Worm (Caenorhabditis elegans) whole organism, L3 larva: ENCODE results near the gene hlh-14.

ENCODE experiments used
- R02D3.7 ChIP-seq: fragments of 150-350 bp; optimal IDR thresholded peaks from 2 replicates; lab custom pipeline; 2014; ENCODE audit warnings: missing biosample characterization, missing genetic modification characterization
- ZK546.5 ChIP-seq: sonication (generic microtip); optimal IDR thresholded peaks from 2 replicates; lab custom pipeline; 2017; ENCODE audit warnings: missing biosample characterization, missing genetic modification characterization
- aly-2 ChIP-seq: fragments of 150-350 bp; optimal IDR thresholded peaks from 2 replicates; lab custom pipeline; 2014; ENCODE audit warnings: missing biosample characterization, missing genetic modification characterization
- ama-1 ChIP-seq: fragments of 150-350 bp; optimal IDR thresholded peaks from 2 replicates; lab custom pipeline; 2018
- ceh-16 ChIP-seq: sonication (generic microtip); optimal IDR thresholded peaks from 2 replicates; lab custom pipeline; 2017; ENCODE audit warnings: missing biosample characterization, missing genetic modification characterization
- ceh-28 ChIP-seq: fragments of 150-350 bp; optimal IDR thresholded peaks from 2 replicates; lab custom pipeline; 2014; ENCODE audit warnings: missing biosample characterization, missing genetic modification reagents, missing genetic modification characterization
- ceh-82 ChIP-seq: fragments of 150-350 bp; optimal IDR thresholded peaks from 2 replicates; lab custom pipeline; 2014; ENCODE audit warnings: missing biosample characterization, missing genetic modification characterization
- ceh-9 ChIP-seq: sonication (generic microtip); optimal IDR thresholded peaks from 2 replicates; lab custom pipeline; 2018; ENCODE audit warnings: missing biosample characterization, missing genetic modification characterization
- daf-12 ChIP-seq: fragments of 150-350 bp; optimal IDR thresholded peaks from 2 replicates; lab custom pipeline; 2014; ENCODE audit warnings: missing biosample characterization, missing genetic modification reagents, missing genetic modification characterization
- egl-27 ChIP-seq: sonication (generic microtip); optimal IDR thresholded peaks from 4 replicates; lab custom pipeline; 2017; ENCODE audit warnings: missing biosample characterization, missing genetic modification reagents, missing genetic modification characterization
- egl-5 ChIP-seq: fragments of 150-350 bp; optimal IDR thresholded peaks from 2 replicates; lab custom pipeline; 2017; ENCODE audit warnings: missing biosample characterization, missing genetic modification reagents, missing genetic modification characterization, inconsistent platforms
- elt-1 ChIP-seq: fragments of 150-350 bp; optimal IDR thresholded peaks from 2 replicates; lab custom pipeline; 2014; ENCODE audit warnings: missing biosample characterization, missing genetic modification characterization
- elt-2 ChIP-seq: sonication (generic microtip); optimal IDR thresholded peaks from 2 replicates; lab custom pipeline; 2016; ENCODE audit warnings: missing genetic modification reagents, mild to moderate bottlenecking, missing genetic modification characterization, missing compliant biosample characterization
- elt-3 ChIP-seq, 3 experiments: fragments of 150-350 bp in 1 of 3; sonication (generic microtip) in 2 of 3; optimal IDR thresholded peaks; 2 replicates in 2 of 3; 4 replicates in 1 of 3; lab custom pipeline; 2014 to 2017; ENCODE audit warnings: missing biosample characterization in 3 of 3, missing genetic modification characterization in 3 of 3
- eor-1 ChIP-seq, 2 experiments: fragments of 150-350 bp; optimal IDR thresholded peaks; 2 replicates each; lab custom pipeline; 2014 to 2018; ENCODE audit warnings: missing biosample characterization in 2 of 2, missing genetic modification characterization in 2 of 2
- fkh-10 ChIP-seq: sonication (generic microtip); optimal IDR thresholded peaks from 2 replicates; lab custom pipeline; 2017; ENCODE audit warnings: missing biosample characterization, missing genetic modification reagents, missing genetic modification characterization
- fkh-2 ChIP-seq: fragments of 150-350 bp; optimal IDR thresholded peaks from 2 replicates; lab custom pipeline; 2014; ENCODE audit warnings: missing biosample characterization, missing genetic modification reagents, missing genetic modification characterization
- fos-1 ChIP-seq: fragments of 150-350 bp; optimal IDR thresholded peaks from 2 replicates; lab custom pipeline; 2014; ENCODE audit warnings: missing biosample characterization, missing genetic modification characterization
- jun-1 ChIP-seq: fragments of 150-350 bp; optimal IDR thresholded peaks from 2 replicates; lab custom pipeline; 2014; ENCODE audit warnings: missing biosample characterization, missing genetic modification reagents, missing genetic modification characterization
- lin-15B ChIP-seq: fragments of 150-350 bp; optimal IDR thresholded peaks from 2 replicates; lab custom pipeline; 2014; ENCODE audit warnings: missing biosample characterization, missing genetic modification characterization
- lin-39 ChIP-seq: fragments of 150-350 bp; optimal IDR thresholded peaks from 2 replicates; lab custom pipeline; 2018; ENCODE audit warnings: missing biosample characterization, missing genetic modification reagents, missing genetic modification characterization
- lsy-12 ChIP-seq: sonication (generic microtip); optimal IDR thresholded peaks from 2 replicates; lab custom pipeline; 2016; ENCODE audit warnings: mild to moderate bottlenecking, missing genetic modification characterization, missing compliant biosample characterization
- mdl-1 ChIP-seq: fragments of 150-350 bp; optimal IDR thresholded peaks from 2 replicates; lab custom pipeline; 2014; ENCODE audit warnings: missing biosample characterization, missing genetic modification characterization
- mml-1 ChIP-seq: fragments of 150-350 bp; sonication (generic microtip); optimal IDR thresholded peaks from 3 replicates; lab custom pipeline; 2014; ENCODE audit warnings: missing biosample characterization, missing genetic modification characterization
- nhr-11 ChIP-seq: fragments of 150-350 bp; optimal IDR thresholded peaks from 2 replicates; lab custom pipeline; 2014; ENCODE audit warnings: missing biosample characterization, missing genetic modification characterization
- nhr-12 ChIP-seq: fragments of 150-350 bp; optimal IDR thresholded peaks from 2 replicates; lab custom pipeline; 2014; ENCODE audit warnings: missing biosample characterization, missing genetic modification characterization
- nhr-23 ChIP-seq: fragments of 150-350 bp; optimal IDR thresholded peaks from 2 replicates; lab custom pipeline; 2014; ENCODE audit warnings: missing biosample characterization, missing genetic modification reagents, missing genetic modification characterization
- nhr-237 ChIP-seq: fragments of 150-350 bp; optimal IDR thresholded peaks from 2 replicates; lab custom pipeline; 2014; ENCODE audit warnings: missing biosample characterization, missing genetic modification characterization
- nhr-25 ChIP-seq: sonication (generic microtip); optimal IDR thresholded peaks from 2 replicates; lab custom pipeline; 2017; ENCODE audit warnings: missing biosample characterization, missing genetic modification characterization
- nhr-28 ChIP-seq: fragments of 150-350 bp; optimal IDR thresholded peaks from 2 replicates; lab custom pipeline; 2014; ENCODE audit warnings: missing biosample characterization, missing genetic modification characterization
- nhr-43 ChIP-seq: sonication (generic microtip); optimal IDR thresholded peaks from 2 replicates; lab custom pipeline; 2016; ENCODE audit warnings: mild to moderate bottlenecking, missing genetic modification characterization, missing compliant biosample characterization; ENCODE audit not compliant: poor library complexity, severe bottlenecking
- nhr-67 ChIP-seq: fragments of 150-350 bp; optimal IDR thresholded peaks from 2 replicates; lab custom pipeline; 2014; ENCODE audit warnings: missing biosample characterization, missing genetic modification characterization
- nhr-76 ChIP-seq: fragments of 150-350 bp; sonication (generic microtip); optimal IDR thresholded peaks from 5 replicates; lab custom pipeline; 2014; ENCODE audit warnings: missing biosample characterization, missing genetic modification characterization
- nhr-77 ChIP-seq: fragments of 150-350 bp; optimal IDR thresholded peaks from 2 replicates; lab custom pipeline; 2014; ENCODE audit warnings: missing biosample characterization, missing genetic modification characterization
- pha-4 ChIP-seq: fragments of 150-350 bp; optimal IDR thresholded peaks from 2 replicates; lab custom pipeline; 2014; ENCODE audit warnings: missing biosample characterization, missing genetic modification reagents, missing genetic modification characterization
- skn-1 ChIP-seq: fragments of 150-350 bp; optimal IDR thresholded peaks from 2 replicates; lab custom pipeline; 2014; ENCODE audit warnings: missing biosample characterization, missing genetic modification characterization
- unc-39 ChIP-seq: sonication (generic microtip); optimal IDR thresholded peaks from 4 replicates; lab custom pipeline; 2017; ENCODE audit warnings: missing biosample characterization, missing genetic modification characterization
- unc-62 ChIP-seq: fragments of 150-350 bp; sonication (generic microtip); optimal IDR thresholded peaks from 4 replicates; lab custom pipeline; 2014; ENCODE audit warnings: missing biosample characterization, missing genetic modification reagents, missing genetic modification characterization
- zag-1 ChIP-seq: fragments of 150-350 bp; optimal IDR thresholded peaks from 2 replicates; lab custom pipeline; 2014; ENCODE audit warnings: missing biosample characterization, missing genetic modification characterization
- ztf-4 ChIP-seq: fragments of 150-350 bp; optimal IDR thresholded peaks from 2 replicates; lab custom pipeline; 2014; ENCODE audit warnings: missing biosample characterization, missing genetic modification characterization

hlh-14 gene

DNA sequence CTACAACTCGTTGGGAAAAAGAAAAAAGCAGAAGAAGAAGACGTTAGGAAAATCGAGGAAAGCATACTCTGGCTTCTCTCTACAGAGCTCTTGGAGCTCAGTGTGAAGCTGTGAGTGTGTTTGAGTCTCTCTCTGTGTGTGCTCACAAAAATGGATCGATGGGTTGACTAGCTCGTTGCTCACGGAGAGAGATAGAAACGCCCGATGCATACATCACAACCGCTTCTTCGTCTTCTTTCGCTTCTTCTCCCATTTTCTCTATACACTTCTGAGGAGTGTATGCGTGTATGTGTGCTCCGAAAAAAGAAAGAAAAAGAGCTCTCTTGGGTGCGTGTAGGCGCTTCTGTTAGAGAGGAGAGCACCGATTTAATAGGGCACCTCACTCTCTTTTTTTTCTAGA lies 13.6 kb downstream of the hlh-14 start (continued):
- no peak for TF ChIP-seq ceh-16 (tag; lab: Kevin White, UChicago)
- TF ChIP-seq elt-2 (tag; lab: Kevin White, UChicago), result no peak
- no peak for TF ChIP-seq nhr-67 (tag; lab: Kevin White, UChicago)
- TF ChIP-seq elt-1 (tag; lab: Kevin White, UChicago), result no peak
- TF ChIP-seq R02D3.7, result no peak
- no peak for TF ChIP-seq ama-1 (lab: Kevin White, UChicago)
- TF ChIP-seq nhr-12 (tag; lab: Kevin White, UChicago), result no peak
- TF ChIP-seq fos-1 (tag; lab: Kevin White, UChicago), result no peak
- no peak for TF ChIP-seq mdl-1 (tag; lab: Kevin White, UChicago)
- no peak for TF ChIP-seq pha-4 (tag; lab: Kevin White, UChicago)
- no peak for TF ChIP-seq egl-5 (tag; lab: Kevin White, UChicago)
- no peak for TF ChIP-seq nhr-237 (tag; lab: Kevin White, UChicago)
- TF ChIP-seq jun-1 (tag; lab: Kevin White, UChicago), result no peak
- TF ChIP-seq egl-27 (tag; lab: Kevin White, UChicago), result no peak
- peak; percentile 89 for TF ChIP-seq fkh-10 (GFP tag; lab: Kevin White, UChicago)
- peak; percentile 6 for TF ChIP-seq nhr-11 (tag; lab: Kevin White, UChicago)
- no peak for TF ChIP-seq ceh-82 (tag; lab: Kevin White, UChicago)
- peak; percentile 71 for TF ChIP-seq lin-15B (tag; lab: Kevin White, UChicago)
- no peak for TF ChIP-seq ZK546.5 (tag; lab: Kevin White, UChicago)

DNA sequence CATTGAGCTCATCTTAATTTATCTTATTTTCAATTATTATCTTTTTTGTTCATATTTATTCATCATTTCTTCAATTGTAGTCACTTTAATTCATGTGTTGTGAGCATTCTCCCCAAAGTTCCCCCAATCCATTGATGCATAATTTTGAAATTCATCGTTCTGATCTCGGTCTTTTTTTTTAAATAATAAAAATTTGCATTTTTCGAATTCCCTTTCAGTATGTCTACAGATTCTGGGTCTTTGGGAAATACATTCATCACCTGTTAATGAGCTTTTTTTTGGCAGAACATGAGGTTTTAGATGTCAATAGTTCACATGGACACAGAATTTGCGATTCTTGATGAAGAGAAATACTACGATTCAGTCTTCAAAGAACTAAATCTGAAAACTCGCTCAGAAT lies 18.8 kb downstream of the hlh-14 start, which contains the start of gene damt-1:
Gene damt-1, plus strand, starts transcription at position 301 of the 400 bp plus-strand sequence.
- no peak for TF ChIP-seq mml-1 (tag; lab: Kevin White, UChicago)
- TF ChIP-seq ceh-16 (tag; lab: Kevin White, UChicago), result no peak
- no peak for TF ChIP-seq lin-39 (tag; lab: Kevin White, UChicago)

DNA sequence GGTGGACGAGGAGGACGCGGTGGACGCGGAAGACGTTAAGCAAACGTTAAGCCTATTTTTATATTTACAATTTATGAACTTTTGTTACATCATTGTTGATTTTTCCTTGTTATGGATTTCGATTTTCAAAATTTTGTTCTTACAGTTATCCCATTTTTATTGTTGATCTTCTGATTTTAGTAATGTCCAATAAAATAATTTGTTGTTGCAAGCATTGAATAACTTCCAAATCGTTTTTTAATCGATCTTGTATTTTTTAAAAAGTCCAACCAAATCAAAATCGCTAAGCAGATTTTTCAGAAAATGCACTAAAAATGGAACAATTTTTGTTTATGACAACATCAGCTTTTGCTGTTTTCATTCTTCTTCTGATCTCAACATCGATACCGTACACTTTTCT lies 20.9 kb downstream of the hlh-14 start, which contains the start of gene zipt-3:
Gene zipt-3, plus strand, starts transcription at position 301 of the 400 bp plus-strand sequence.
- no peak for TF ChIP-seq fkh-10 (GFP tag; lab: Kevin White, UChicago)

DNA sequence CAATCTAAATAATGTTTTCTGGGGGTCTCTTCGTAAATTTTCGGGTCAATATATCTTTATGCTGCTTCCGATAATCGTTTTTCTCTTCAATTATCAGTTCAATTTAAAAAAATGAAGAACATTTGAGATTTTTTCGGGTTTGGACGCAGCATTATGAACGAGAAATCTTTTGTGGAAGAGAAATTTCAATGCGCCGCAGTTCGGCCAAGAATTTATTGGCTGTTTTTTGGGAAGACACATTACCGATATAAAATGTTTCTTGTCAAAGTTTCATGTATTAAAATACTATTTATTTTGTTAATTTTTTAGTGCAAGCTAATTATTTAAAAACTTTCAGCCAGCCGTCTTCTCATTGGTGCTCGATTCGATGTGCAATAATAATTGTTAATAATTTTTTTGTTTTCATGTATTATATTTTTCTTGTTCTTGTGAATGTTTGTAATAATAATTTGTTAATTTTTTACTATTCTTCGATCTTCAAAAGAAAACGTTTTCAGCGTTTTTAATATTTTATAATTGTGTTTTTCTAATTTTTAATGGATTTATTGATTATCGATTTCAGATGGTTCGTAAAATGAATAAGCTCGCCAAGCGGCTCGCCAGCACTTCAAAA lies 22.8 kb downstream of the hlh-14 start, which contains the start of the genes C18A3.10 and C18A3.3:
Gene C18A3.10, minus strand, starts transcription at position 101 of the 613 bp plus-strand sequence.
Gene C18A3.3, plus strand, starts transcription at position 563 of the 613 bp plus-strand sequence.
- TF ChIP-seq nhr-28 (tag; lab: Kevin White, UChicago), result no peak
- no peak for TF ChIP-seq mml-1 (tag; lab: Kevin White, UChicago)
- no peak for TF ChIP-seq mdl-1 (tag; lab: Kevin White, UChicago)

DNA sequence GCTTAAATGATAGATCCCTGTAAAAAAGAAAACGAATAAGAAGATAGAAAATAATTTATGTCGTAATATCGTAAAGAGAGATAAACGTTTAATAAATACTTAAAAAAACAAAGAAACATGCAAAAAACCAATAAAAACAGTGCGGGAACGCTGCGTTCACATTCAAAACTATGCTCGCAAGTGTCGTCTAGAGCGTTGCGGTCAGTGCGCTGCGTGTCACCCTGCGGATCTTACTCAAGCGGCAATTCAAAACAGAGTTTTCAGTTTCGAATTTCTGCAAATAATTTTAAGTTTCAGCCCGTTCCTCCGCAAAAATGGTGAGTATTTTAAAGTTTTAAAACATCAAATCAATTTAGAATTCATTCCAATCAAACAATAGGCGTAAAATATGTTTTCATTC lies 23.9 kb downstream of the hlh-14 start, which contains the start of the genes tiar-1 and lelo-4:
Gene tiar-1, minus strand, starts transcription at position 17 of the 400 bp plus-strand sequence.
Gene lelo-4, plus strand, starts transcription at position 118 of the 400 bp plus-strand sequence.
- TF ChIP-seq elt-3 (tag; optimal IDR thresholded peaks at IDR 0.05; lab: Kevin White, UChicago) (no peak), nhr-76 (tag; lab: Kevin White, UChicago) (no peak), fos-1 (tag; lab: Kevin White, UChicago) (no peak), unc-39 (tag; lab: Kevin White, UChicago) (no peak), unc-62 (GFP tag; lab: Kevin White, UChicago) (no peak), nhr-237 (tag; lab: Kevin White, UChicago) (no peak), nhr-77 (tag; lab: Kevin White, UChicago) (no peak), nhr-67 (tag; lab: Kevin White, UChicago) (no peak), fkh-2 (tag; lab: Kevin White, UChicago) (no peak), ceh-82 (tag; lab: Kevin White, UChicago) (no peak), egl-5 (tag; lab: Kevin White, UChicago) (no peak), nhr-23 (peak; percentile 66), eor-1 (tag; optimal IDR thresholded peaks at IDR 0.05; lab: Kevin White, UChicago) (no peak), nhr-25 (tag; lab: Kevin White, UChicago) (peak; percentile 76), jun-1 (tag; lab: Kevin White, UChicago) (no peak), egl-27 (tag; lab: Kevin White, UChicago) (no peak), mml-1 (tag; lab: Kevin White, UChicago) (no peak), elt-1 (tag; lab: Kevin White, UChicago) (no peak), nhr-43 (tag; lab: Kevin White, UChicago) (peak; percentile 26), ceh-16 (tag; lab: Kevin White, UChicago) (no peak), skn-1 (tag; lab: Kevin White, UChicago) (peak; percentile 12), ceh-28 (tag; lab: Kevin White, UChicago) (no peak), R02D3.7 (no peak), fkh-10 (GFP tag; lab: Kevin White, UChicago) (no peak), zag-1 (tag; lab: Kevin White, UChicago) (no peak), daf-12 (no peak), ama-1 (lab: Kevin White, UChicago) (peak; percentile 61), nhr-28 (tag; lab: Kevin White, UChicago) (no peak), aly-2 (tag; lab: Kevin White, UChicago) (no peak), lsy-12 (tag; lab: Kevin White, UChicago) (no peak), pha-4 (tag; lab: Kevin White, UChicago) (peak; percentile 78), mdl-1 (tag; lab: Kevin White, UChicago) (no peak), lin-39 (tag; lab: Kevin White, UChicago) (peak; percentile 48), nhr-12 (tag; lab: Kevin White, UChicago) (no peak), nhr-11 (tag; lab: Kevin White, UChicago) (no peak), ztf-4 (tag; lab: Kevin White, UChicago) (no peak), ceh-9 (tag; lab: Kevin White, UChicago) (no peak)
